Fruit fly (Drosophila melanogaster) whole organism, embryonic: ENCODE data around the gene CG12056.

Experiments used
- CG10147 ChIP-seq: fragments of 200-800 bp; sonication (Bioruptor generic); optimal IDR thresholded peaks from 2 replicates; lab custom pipeline; 2019; ENCODE audit warnings: missing biosample characterization, mild to moderate bottlenecking, missing genetic modification characterization, moderate library complexity
- CG10267 ChIP-seq: fragments of 200-800 bp; sonication (Bioruptor generic); optimal IDR thresholded peaks from 2 replicates; lab custom pipeline; 2018; ENCODE audit warnings: missing biosample characterization, mild to moderate bottlenecking, missing genetic modification characterization, moderate library complexity
- CG10321 ChIP-seq: fragments of 200-800 bp; sonication (Bioruptor generic); IDR thresholded peaks from 2 replicates; pipeline ENCODE4 v1.3.6; 2022; ENCODE audit warnings: missing biosample characterization, missing genetic modification characterization
- CG10543 ChIP-seq: fragments of 200-800 bp; sonication (Bioruptor generic); optimal IDR thresholded peaks from 3 replicates; lab custom pipeline; 2017; ENCODE audit warnings: missing biosample characterization, mild to moderate bottlenecking, missing genetic modification characterization, moderate library complexity
- CG11696 ChIP-seq: fragments of 200-800 bp; sonication (Bioruptor generic); IDR thresholded peaks from 2 replicates; pipeline ENCODE4 v1.3.6; 2022; ENCODE audit warnings: missing biosample characterization, missing genetic modification characterization
- CG12391 ChIP-seq: fragments of 200-800 bp; sonication (Bioruptor generic); optimal IDR thresholded peaks from 3 replicates; lab custom pipeline; 2018; ENCODE audit warnings: missing biosample characterization, mild to moderate bottlenecking, missing genetic modification characterization, moderate library complexity
- CG15269 ChIP-seq: fragments of 200-800 bp; sonication (Bioruptor generic); optimal IDR thresholded peaks from 2 replicates; lab custom pipeline; 2018; ENCODE audit warnings: missing biosample characterization, mild to moderate bottlenecking, missing genetic modification characterization, moderate library complexity
- CG17829 ChIP-seq: fragments of 200-800 bp; optimal IDR thresholded peaks from 2 replicates; lab custom pipeline; 2019; ENCODE audit warnings: missing biosample characterization, mild to moderate bottlenecking, missing genetic modification characterization, moderate library complexity
- CG18262 ChIP-seq: fragments of 200-800 bp; optimal IDR thresholded peaks from 3 replicates; lab custom pipeline; 2019; ENCODE audit warnings: missing biosample characterization, mild to moderate bottlenecking, missing genetic modification characterization, moderate library complexity
- CG18476 ChIP-seq: fragments of 200-800 bp; sonication (Bioruptor generic); optimal IDR thresholded peaks from 2 replicates; lab custom pipeline; 2016; ENCODE audit warnings: missing biosample characterization, mild to moderate bottlenecking, missing genetic modification characterization
- CG18599 ChIP-seq: fragments of 200-800 bp; sonication (Bioruptor generic); optimal IDR thresholded peaks from 3 replicates; lab custom pipeline; 2017; ENCODE audit warnings: missing biosample characterization, missing genetic modification characterization, mild to moderate bottlenecking, moderate library complexity, missing genetic modification reagents
- CG31441 ChIP-seq: fragments of 200-800 bp; sonication (Bioruptor generic); IDR thresholded peaks from 2 replicates; pipeline ENCODE4 v1.3.6; 2022; ENCODE audit warnings: missing biosample characterization, missing genetic modification characterization
- CG33557 ChIP-seq: fragments of 200-800 bp; sonication (Bioruptor generic); optimal IDR thresholded peaks from 2 replicates; lab custom pipeline; 2019; ENCODE audit warnings: missing biosample characterization, mild to moderate bottlenecking, missing genetic modification characterization, moderate library complexity
- CG4404 ChIP-seq: fragments of 200-800 bp; sonication (Bioruptor generic); IDR thresholded peaks from 2 replicates; pipeline ENCODE4 v1.3.6; 2022; ENCODE audit warnings: missing biosample characterization, missing genetic modification characterization
- CG4617 ChIP-seq: fragments of 200-800 bp; sonication (Bioruptor generic); optimal IDR thresholded peaks from 3 replicates; lab custom pipeline; 2016; ENCODE audit warnings: missing biosample characterization, missing genetic modification characterization, borderline replicate concordance
- CG6813 ChIP-seq: fragments of 200-800 bp; sonication (Bioruptor generic); optimal IDR thresholded peaks from 2 replicates; lab custom pipeline; 2017; ENCODE audit warnings: missing biosample characterization, missing genetic modification characterization, mild to moderate bottlenecking, moderate library complexity, missing genetic modification reagents
- CG7372 ChIP-seq: fragments of 200-800 bp; sonication (Bioruptor generic); IDR thresholded peaks from 2 replicates; pipeline ENCODE4 v1.3.6; 2022; ENCODE audit warnings: missing biosample characterization, missing genetic modification characterization
- CG7745 ChIP-seq: fragments of 200-800 bp; sonication (Bioruptor generic); optimal IDR thresholded peaks from 2 replicates; lab custom pipeline; 2018; ENCODE audit warnings: missing biosample characterization, mild to moderate bottlenecking, missing genetic modification characterization, moderate library complexity
- CG7963 ChIP-seq: fragments of 200-800 bp; sonication (Bioruptor generic); IDR thresholded peaks from 3 replicates; pipeline ENCODE4 v1.3.6; 2022; ENCODE audit warnings: missing biosample characterization, missing genetic modification characterization; ENCODE audit not compliant: partially characterized antibody
- CG8359 ChIP-seq: fragments of 200-800 bp; sonication (Bioruptor generic); optimal IDR thresholded peaks from 2 replicates; lab custom pipeline; 2017; ENCODE audit warnings: missing biosample characterization, mild to moderate bottlenecking, missing genetic modification characterization, borderline replicate concordance
- CG8388 ChIP-seq: fragments of 200-800 bp; sonication (Bioruptor generic); optimal IDR thresholded peaks from 2 replicates; lab custom pipeline; 2019; ENCODE audit warnings: missing biosample characterization, mild to moderate bottlenecking, missing genetic modification characterization, moderate library complexity
- CG9609 ChIP-seq: fragments of 200-800 bp; sonication (Bioruptor generic); optimal IDR thresholded peaks from 3 replicates; lab custom pipeline; 2016; ENCODE audit warnings: missing biosample characterization, missing genetic modification characterization
- CG9727 ChIP-seq: fragments of 200-800 bp; sonication (Bioruptor generic); optimal IDR thresholded peaks from 3 replicates; lab custom pipeline; 2017; ENCODE audit warnings: missing biosample characterization, mild to moderate bottlenecking, missing genetic modification characterization
- E2f2 ChIP-seq: fragments of 200-800 bp; sonication (Bioruptor generic); IDR thresholded peaks from 2 replicates; pipeline ENCODE4 v1.3.6; 2022; ENCODE audit warnings: missing biosample characterization, missing genetic modification characterization
- Hand ChIP-seq: fragments of 200-800 bp; sonication (Bioruptor generic); optimal IDR thresholded peaks from 2 replicates; lab custom pipeline; 2017; ENCODE audit warnings: mild to moderate bottlenecking, missing biosample characterization, missing genetic modification reagents, missing genetic modification characterization
- Hr3 ChIP-seq: fragments of 200-800 bp; sonication (Bioruptor generic); optimal IDR thresholded peaks from 3 replicates; lab custom pipeline; 2016; ENCODE audit warnings: missing biosample characterization, missing genetic modification characterization
- Hsf ChIP-seq: fragments of 200-800 bp; sonication (Bioruptor generic); optimal IDR thresholded peaks from 3 replicates; lab custom pipeline; 2016; ENCODE audit warnings: missing biosample characterization, missing genetic modification characterization
- NC2β ChIP-seq: fragments of 200-800 bp; sonication (Bioruptor generic); optimal IDR thresholded peaks from 2 replicates; lab custom pipeline; 2016; ENCODE audit warnings: missing biosample characterization, missing genetic modification characterization
- Nf-YC ChIP-seq: fragments of 200-800 bp; optimal IDR thresholded peaks from 3 replicates; lab custom pipeline; 2019; ENCODE audit warnings: missing biosample characterization, mild to moderate bottlenecking, missing genetic modification characterization, moderate library complexity
- PHDP ChIP-seq: fragments of 200-800 bp; sonication (Bioruptor generic); optimal IDR thresholded peaks from 3 replicates; lab custom pipeline; 2018; ENCODE audit warnings: missing biosample characterization, mild to moderate bottlenecking, missing genetic modification characterization, moderate library complexity
- Sox100B ChIP-seq: fragments of 200-800 bp; sonication (Bioruptor generic); optimal IDR thresholded peaks from 3 replicates; lab custom pipeline; 2018; ENCODE audit warnings: missing biosample characterization, mild to moderate bottlenecking, missing genetic modification characterization
- Trl ChIP-seq, 3 experiments: fragments of >200 bp in 2 of 3; fragments of 200-800 bp in 1 of 3; sonication (Bioruptor generic) in 1 of 3; optimal IDR thresholded peaks; 2 replicates in 1 of 3; 3 replicates in 2 of 3; lab custom pipeline; 2016 to 2017; ENCODE audit warnings: missing biosample characterization in 1 of 3, missing genetic modification characterization in 1 of 3
- YL-1 ChIP-seq: fragments of 200-800 bp; sonication (Bioruptor generic); optimal IDR thresholded peaks from 3 replicates; lab custom pipeline; 2017; ENCODE audit warnings: missing biosample characterization, mild to moderate bottlenecking, missing genetic modification characterization
- aop ChIP-seq: fragments of 200-800 bp; sonication (Bioruptor generic); IDR thresholded peaks from 2 replicates; pipeline ENCODE4 v1.3.6; 2022; ENCODE audit warnings: missing biosample characterization, missing genetic modification characterization
- cg ChIP-seq: fragments of 200-800 bp; sonication (Bioruptor generic); optimal IDR thresholded peaks from 3 replicates; lab custom pipeline; 2019; ENCODE audit warnings: missing biosample characterization, mild to moderate bottlenecking, missing genetic modification characterization, moderate library complexity
- crp ChIP-seq, 2 experiments: fragments of 200-800 bp; sonication (Bioruptor generic); optimal IDR thresholded peaks; 2 replicates in 1 of 2; 3 replicates in 1 of 2; lab custom pipeline; 2017; ENCODE audit warnings: missing biosample characterization in 2 of 2, missing genetic modification characterization in 2 of 2, mild to moderate bottlenecking in 1 of 2, moderate library complexity in 1 of 2
- danr ChIP-seq: fragments of 200-800 bp; sonication (Bioruptor generic); IDR thresholded peaks from 2 replicates; pipeline ENCODE4 v1.3.6; 2022; ENCODE audit warnings: missing biosample characterization, missing genetic modification characterization
- esg ChIP-seq: fragments of 200-800 bp; sonication (Bioruptor generic); conservative IDR thresholded peaks from 2 replicates; pipeline ENCODE4 v1.3.6; 2022; ENCODE audit warnings: missing biosample characterization, missing genetic modification characterization
- fru ChIP-seq: fragments of >200 bp; optimal IDR thresholded peaks from 2 replicates; lab custom pipeline; 2017
- gem ChIP-seq: fragments of 200-800 bp; sonication (Bioruptor generic); optimal IDR thresholded peaks from 2 replicates; lab custom pipeline; 2019; ENCODE audit warnings: missing biosample characterization, mild to moderate bottlenecking, missing genetic modification characterization, moderate library complexity
- gfzf ChIP-seq: fragments of 200-800 bp; sonication (Bioruptor generic); optimal IDR thresholded peaks from 2 replicates; lab custom pipeline; 2016; ENCODE audit warnings: missing biosample characterization, mild to moderate bottlenecking, missing genetic modification characterization, moderate library complexity
- ham ChIP-seq: fragments of 200-800 bp; sonication (Bioruptor generic); IDR thresholded peaks from 2 replicates; pipeline ENCODE4 v1.3.6; 2022; ENCODE audit warnings: missing biosample characterization, missing genetic modification characterization
- ind ChIP-seq: fragments of 200-800 bp; sonication (Bioruptor generic); optimal IDR thresholded peaks from 3 replicates; lab custom pipeline; 2016; ENCODE audit warnings: missing biosample characterization, missing genetic modification characterization
- lilli ChIP-seq: fragments of 200-800 bp; sonication (Bioruptor generic); optimal IDR thresholded peaks from 3 replicates; lab custom pipeline; 2016; ENCODE audit warnings: missing biosample characterization, missing genetic modification characterization
- mam ChIP-seq: fragments of 200-800 bp; sonication (Bioruptor generic); optimal IDR thresholded peaks from 3 replicates; lab custom pipeline; 2016; ENCODE audit warnings: missing biosample characterization, missing genetic modification characterization
- pan ChIP-seq, 4 experiments: fragments of >200 bp in 3 of 4; fragments of 200-800 bp in 1 of 4; sonication (Bioruptor generic) in 1 of 4; optimal IDR thresholded peaks in 3 of 4; IDR thresholded peaks in 1 of 4; 2 replicates each; pipeline versions ENCODE4 v1.3.6 to Lab custom; 2017 to 2022; ENCODE audit warnings: missing biosample characterization in 2 of 4, missing genetic modification characterization in 2 of 4, mixed read lengths in 1 of 4
- sens ChIP-seq: fragments of 200-800 bp; sonication (Bioruptor generic); peaks from one replicate; lab custom pipeline; 2016; ENCODE audit warnings: missing biosample characterization, missing genetic modification characterization
- shn ChIP-seq: fragments of 200-800 bp; sonication (Bioruptor generic); optimal IDR thresholded peaks from 3 replicates; lab custom pipeline; 2016; ENCODE audit warnings: missing biosample characterization, missing genetic modification characterization
- trem ChIP-seq: fragments of 200-800 bp; optimal IDR thresholded peaks from 3 replicates; lab custom pipeline; 2019; ENCODE audit warnings: missing biosample characterization, mild to moderate bottlenecking, missing genetic modification characterization, moderate library complexity

CG12056 gene

dm6 chrX:9193604-9194003 is 1.1 kb downstream of the CG12056 start, which contains the start of gene CG12106 (continued):
- TF ChIP-seq CG12391 (tag; lab: Kevin White, UChicago) (peak; percentile 47), CG18476 (GFP tag; lab: Kevin White, UChicago) (peak; percentile 23), CG17829 (peak; percentile 49), lilli (GFP tag; lab: Kevin White, UChicago) (peak; percentile 72), CG8388 (peak; percentile 18), E2f2 (peak; percentile 35; the same call in 1 of the 2 replicates), pan (optimal IDR thresholded peaks at IDR 0.05; lab: Kevin White, UChicago) (no peak), pan (GFP tag; optimal IDR thresholded peaks at IDR 0.05 in 1 of 2, IDR thresholded peaks at IDR 0.05 in 1 of 2) (peak in 1 of 2 experiments; percentile 44), Hsf (GFP tag; lab: Kevin White, UChicago) (peak; percentile 14), CG7372 (peak; percentile 53; the same call in 1 of the 2 replicates), CG10543 (GFP tag; lab: Kevin White, UChicago) (peak; percentile 32), ind (peak; percentile 51), CG10321 (GFP tag; lab: Robert Waterston, UW) (no peak), CG31441 (GFP tag; lab: Robert Waterston, UW) (peak; percentile 33; the same call in 1 of the 2 replicates), Sox100B (peak; percentile 8), CG7963 (no peak), CG18599 (GFP tag; lab: Kevin White, UChicago) (peak; percentile 62), CG9727 (GFP tag; lab: Kevin White, UChicago) (peak; percentile 3), gem (tag; lab: Kevin White, UChicago) (peak; percentile 71), Nf-YC (tag; lab: Kevin White, UChicago) (peak; percentile 42), CG9609 (peak; percentile 32), CG33557 (GFP tag; lab: Kevin White, UChicago) (peak; percentile 31), CG11696 (GFP tag; lab: Robert Waterston, UW) (no peak), NC2β (GFP tag; lab: Kevin White, UChicago) (peak; percentile 30), CG7745 (tag; lab: Kevin White, UChicago) (no peak), YL-1 (GFP tag; lab: Kevin White, UChicago) (no peak), fru (lab: Kevin White, UChicago) (no peak), Trl (optimal IDR thresholded peaks at IDR 0.05; lab: Kevin White, UChicago) (no peak), Trl (GFP tag; optimal IDR thresholded peaks at IDR 0.05; lab: Kevin White, UChicago) (peak; percentile 39), trem (tag; lab: Kevin White, UChicago) (peak; percentile 26), aop (GFP tag; lab: Robert Waterston, UW) (no peak), CG6813 (no peak), CG8359 (GFP tag; lab: Kevin White, UChicago) (no peak), danr (GFP tag; lab: Robert Waterston, UW) (no peak), CG4617 (GFP tag; lab: Kevin White, UChicago) (peak; percentile 23), CG10267 (peak; percentile 14), CG10147 (GFP tag; lab: Kevin White, UChicago) (peak; percentile 37), Hr3 (GFP tag; lab: Kevin White, UChicago) (peak; percentile 4), cg (no peak), crp (GFP tag; optimal IDR thresholded peaks at IDR 0.05; lab: Kevin White, UChicago) (no peak), sens (GFP tag; lab: Kevin White, UChicago) (peak; percentile 59), CG15269 (tag; lab: Kevin White, UChicago) (peak; percentile 65), esg (GFP tag; lab: Robert Waterston, UW) (peak; percentile 57; the same call in 1 of the 2 replicates), PHDP (peak; percentile 43), Hand (GFP tag; lab: Kevin White, UChicago) (no peak), ham (GFP tag; lab: Robert Waterston, UW) (no peak), gfzf (no peak), CG4404 (peak; percentile 31; the same call in 1 of the 2 replicates), mam (GFP tag; lab: Kevin White, UChicago) (peak; percentile 59), shn (peak; percentile 38), CG18262 (tag; lab: Kevin White, UChicago) (peak; percentile 36)
